Worm (Caenorhabditis elegans): Measurements from ENCODE around the gene Y39E4B.5.

ce11 chrIII:13204682-13205081 lies 35.0 kb downstream of the Y39E4B.5 start, which contains the start of gene Y39E4B.11:
- TF ChIP-seq snpc-1.3 (tag; optimal IDR thresholded peaks at IDR 0.05; ENCODE audit: insufficient read depth) = no peak
- no peak for TF ChIP-seq nfya-1 (tag; optimal IDR thresholded peaks at IDR 0.05; ENCODE audit: borderline replicate concordance, insufficient read depth)
- no peak for TF ChIP-seq unc-62 (GFP tag; optimal IDR thresholded peaks at IDR 0.05)
- no peak for TF ChIP-seq ceh-27 (GFP tag; optimal IDR thresholded peaks at IDR 0.05)

Data from whole organism, young adult.